Fruit fly (Drosophila melanogaster): Measurements from ENCODE around the gene CG4318.

DNA sequence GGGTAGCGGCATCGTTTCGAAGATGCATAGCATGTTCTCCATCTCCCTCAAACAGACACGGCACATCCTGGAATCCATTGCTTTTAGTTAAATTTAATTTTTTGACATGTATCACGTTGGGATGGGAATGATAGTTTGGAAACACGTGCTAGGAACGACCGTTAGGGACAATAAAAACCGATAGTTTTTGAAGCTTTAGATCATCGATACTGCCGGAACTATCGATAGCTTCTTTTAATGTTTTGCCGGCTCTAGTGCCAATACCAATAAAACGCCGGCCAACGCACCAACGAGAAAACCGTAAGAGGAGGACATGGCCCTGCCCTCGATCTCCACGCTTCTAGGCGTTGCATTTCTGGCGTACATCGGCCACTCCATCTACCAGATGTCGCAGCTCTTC is at the start of gene CG4318, which contains the start of gene CG4332:
- TF ChIP-seq Poxn (GFP tag; IDR thresholded peaks at IDR 0.05) (no peak), toy (GFP tag; IDR thresholded peaks at IDR 0.05) (no peak), unpg (GFP tag; optimal IDR thresholded peaks at IDR 0.05) (no peak), Ets97D (GFP tag; optimal IDR thresholded peaks at IDR 0.05) (peak; percentile 40), Blimp-1 (GFP tag; optimal IDR thresholded peaks at IDR 0.05) (no peak), CG3726 (GFP tag; IDR thresholded peaks at IDR 0.05) (no peak), CG3995 (GFP tag; optimal IDR thresholded peaks at IDR 0.05) (peak; percentile 36), bigmax (GFP tag; optimal IDR thresholded peaks at IDR 0.05) (no peak), sna (GFP tag; IDR thresholded peaks at IDR 0.05; ENCODE audit: partially characterized antibody) (peak; percentile 88), dan (GFP tag; IDR thresholded peaks at IDR 0.05) (no peak)
